Worm (Caenorhabditis elegans) whole organism, L4 larva: ENCODE data around the gene asp-3.
A peak's percentile ranks its signal among the peaks of the same experiment; 100 is the strongest.

ENCODE experiments used
- F10B5.3 ChIP-seq: sonication (generic microtip); optimal IDR thresholded peaks from 2 replicates; lab custom pipeline; 2016; ENCODE audit warnings: mild to moderate bottlenecking, missing genetic modification characterization, missing compliant biosample characterization
- F26F4.8 ChIP-seq: fragments of 200-800 bp; sonication (Bioruptor generic); conservative IDR thresholded peaks from 2 replicates; pipeline ENCODE4 v1.3.6; 2022; ENCODE audit warnings: missing genetic modification characterization, missing compliant biosample characterization
- F37D6.2 ChIP-seq: sonication (generic microtip); optimal IDR thresholded peaks from 2 replicates; lab custom pipeline; 2016; ENCODE audit warnings: mild to moderate bottlenecking, missing genetic modification characterization, missing compliant biosample characterization
- F44E2.7 ChIP-seq: fragments of 200-800 bp; sonication (Bioruptor generic); IDR thresholded peaks from 2 replicates; pipeline ENCODE4 v2.1.2; 2022; ENCODE audit warnings: missing genetic modification characterization, missing compliant biosample characterization
- F49E8.2 ChIP-seq: sonication (generic microtip); optimal IDR thresholded peaks from 2 replicates; lab custom pipeline; 2016; ENCODE audit warnings: missing compliant biosample characterization, mild to moderate bottlenecking, missing genetic modification characterization, borderline replicate concordance
- R02D3.7 ChIP-seq: fragments of 150-350 bp; sonication (generic microtip); optimal IDR thresholded peaks from 3 replicates; lab custom pipeline; 2014; ENCODE audit warnings: missing biosample characterization, missing genetic modification characterization
- Y105C5A.15 ChIP-seq: fragments of 200-800 bp; sonication (Bioruptor generic); IDR thresholded peaks from 2 replicates; pipeline ENCODE4 v1.3.6; 2022; ENCODE audit warnings: missing genetic modification characterization, missing compliant biosample characterization
- ZK546.5 ChIP-seq, 2 experiments: sonication (generic microtip); optimal IDR thresholded peaks; 2 replicates each; lab custom pipeline; 2017; ENCODE audit warnings: missing biosample characterization in 2 of 2, missing genetic modification characterization in 2 of 2
- aha-1 ChIP-seq: fragments of 150-350 bp; peaks from one replicate; lab custom pipeline; 2014; ENCODE audit warnings: missing biosample characterization, missing genetic modification characterization
- aly-2 ChIP-seq: sonication (generic microtip); optimal IDR thresholded peaks from 2 replicates; lab custom pipeline; 2018; ENCODE audit warnings: missing biosample characterization, missing genetic modification characterization
- arid-1 ChIP-seq: fragments of 200-800 bp; sonication (Bioruptor generic); conservative IDR thresholded peaks from 2 replicates; pipeline ENCODE4 v1.3.6; 2022; ENCODE audit warnings: missing genetic modification reagents, missing genetic modification characterization, missing compliant biosample characterization
- ceh-44 ChIP-seq: fragments of 200-800 bp; sonication (Bioruptor generic); IDR thresholded peaks from 2 replicates; pipeline ENCODE4 v1.3.6; 2022; ENCODE audit warnings: missing genetic modification reagents, missing genetic modification characterization, missing compliant biosample characterization
- ceh-62 ChIP-seq: sonication (generic microtip); optimal IDR thresholded peaks from 2 replicates; lab custom pipeline; 2017; ENCODE audit warnings: missing biosample characterization, missing genetic modification characterization
- daf-12 ChIP-seq: fragments of 150-350 bp; optimal IDR thresholded peaks from 2 replicates; lab custom pipeline; 2014; ENCODE audit warnings: missing biosample characterization, missing genetic modification reagents, missing genetic modification characterization
- daf-16 ChIP-seq, 3 experiments: sonication (generic microtip); optimal IDR thresholded peaks; 2 replicates each; lab custom pipeline; 2016 to 2017; ENCODE audit warnings: missing genetic modification characterization in 3 of 3, missing genetic modification reagents in 3 of 3, mild to moderate bottlenecking in 2 of 3, missing compliant biosample characterization in 2 of 3, missing biosample characterization in 1 of 3, moderate library complexity in 1 of 3
- dmd-8 ChIP-seq: fragments of 200-800 bp; sonication (Bioruptor generic); IDR thresholded peaks from 2 replicates; pipeline ENCODE4 v1.3.6; 2022; ENCODE audit warnings: missing genetic modification characterization, missing compliant biosample characterization
- dmd-9 ChIP-seq: fragments of 200-800 bp; sonication (Bioruptor generic); IDR thresholded peaks from 2 replicates; pipeline ENCODE4 v1.3.6; 2022; ENCODE audit warnings: missing genetic modification reagents, missing genetic modification characterization, missing compliant biosample characterization
- dve-1 ChIP-seq: sonication (generic microtip); optimal IDR thresholded peaks from 2 replicates; lab custom pipeline; 2017; ENCODE audit warnings: antibody characterized with exemption, mild to moderate bottlenecking, missing genetic modification characterization, missing compliant biosample characterization; ENCODE audit not compliant: insufficient read depth
- egl-43 ChIP-seq: fragments of 200-800 bp; sonication (Bioruptor generic); IDR thresholded peaks from 2 replicates; pipeline ENCODE4 v1.3.6; 2022; ENCODE audit warnings: missing genetic modification reagents, missing genetic modification characterization, missing compliant biosample characterization
- fkh-10 ChIP-seq: fragments of 150-350 bp; optimal IDR thresholded peaks from 2 replicates; lab custom pipeline; 2014; ENCODE audit warnings: missing biosample characterization, missing genetic modification reagents, missing genetic modification characterization
- fos-1 ChIP-seq: fragments of 150-350 bp; optimal IDR thresholded peaks from 2 replicates; lab custom pipeline; 2014; ENCODE audit warnings: missing biosample characterization, missing genetic modification characterization
- hlh-30 ChIP-seq: sonication (generic microtip); optimal IDR thresholded peaks from 2 replicates; lab custom pipeline; 2017; ENCODE audit warnings: antibody characterized with exemption, mild to moderate bottlenecking, missing genetic modification characterization, missing compliant biosample characterization; ENCODE audit not compliant: insufficient read depth
- hmg-1.1 ChIP-seq: fragments of 200-800 bp; sonication (Bioruptor generic); IDR thresholded peaks from 2 replicates; pipeline ENCODE4 v1.3.6; 2022; ENCODE audit warnings: missing genetic modification reagents, missing genetic modification characterization, missing compliant biosample characterization
- jun-1 ChIP-seq: fragments of 150-350 bp; optimal IDR thresholded peaks from 2 replicates; lab custom pipeline; 2014; ENCODE audit warnings: missing biosample characterization, missing genetic modification reagents, missing genetic modification characterization
- lim-7 ChIP-seq: fragments of 200-800 bp; sonication (Bioruptor generic); IDR thresholded peaks from 2 replicates; pipeline ENCODE4 v1.3.6; 2022; ENCODE audit warnings: missing genetic modification characterization, missing compliant biosample characterization
- lin-29 ChIP-seq: fragments of 200-800 bp; sonication (Bioruptor generic); IDR thresholded peaks from 2 replicates; pipeline ENCODE4 v1.3.6; 2022; ENCODE audit warnings: missing genetic modification reagents, missing genetic modification characterization, missing compliant biosample characterization
- lir-3 ChIP-seq: sonication (generic microtip); optimal IDR thresholded peaks from 2 replicates; lab custom pipeline; 2016; ENCODE audit warnings: mild to moderate bottlenecking, missing genetic modification characterization, missing compliant biosample characterization
- madf-5 ChIP-seq, 2 experiments: fragments of 200-800 bp; sonication (Bioruptor generic); IDR thresholded peaks; 2 replicates each; pipeline ENCODE4 v1.3.6; 2022; ENCODE audit warnings: missing compliant biosample characterization in 2 of 2, missing genetic modification characterization in 2 of 2
- mdl-1 ChIP-seq, 2 experiments: fragments of 150-350 bp in 1 of 2; sonication (generic microtip) in 1 of 2; optimal IDR thresholded peaks; 2 replicates each; lab custom pipeline; 2014 to 2017; ENCODE audit warnings: missing biosample characterization in 2 of 2, missing genetic modification characterization in 2 of 2
- mdt-29 ChIP-seq: fragments of 200-800 bp; sonication (Bioruptor generic); IDR thresholded peaks from 2 replicates; pipeline ENCODE4 v1.3.6; 2022; ENCODE audit warnings: missing genetic modification reagents, missing genetic modification characterization, missing compliant biosample characterization
- mxl-2 ChIP-seq: fragments of 200-800 bp; sonication (Bioruptor generic); conservative IDR thresholded peaks from 2 replicates; pipeline ENCODE4 v1.3.6; 2022; ENCODE audit warnings: missing genetic modification reagents, missing genetic modification characterization, missing compliant biosample characterization
- mxl-3 ChIP-seq: fragments of 200-800 bp; sonication (Bioruptor generic); optimal IDR thresholded peaks from 2 replicates; lab custom pipeline; 2018; ENCODE audit warnings: mild to moderate bottlenecking, missing genetic modification characterization, missing compliant biosample characterization
- nhr-41 ChIP-seq: fragments of 200-800 bp; sonication (Bioruptor generic); IDR thresholded peaks from 2 replicates; pipeline ENCODE4 v1.3.6; 2022; ENCODE audit warnings: missing genetic modification reagents, missing genetic modification characterization, missing compliant biosample characterization
- nhr-42 ChIP-seq: fragments of 200-800 bp; sonication (Bioruptor generic); IDR thresholded peaks from 2 replicates; pipeline ENCODE4 v1.3.6; 2022; ENCODE audit warnings: missing genetic modification characterization, missing compliant biosample characterization
- nhr-76 ChIP-seq: fragments of 150-350 bp; optimal IDR thresholded peaks from 2 replicates; lab custom pipeline; 2014; ENCODE audit warnings: missing biosample characterization, missing genetic modification characterization
- pha-4 ChIP-seq, 2 experiments: fragments of 150-350 bp in 1 of 2; fragments of 200-800 bp in 1 of 2; sonication (Bioruptor generic) in 1 of 2; IDR thresholded peaks in 1 of 2; optimal IDR thresholded peaks in 1 of 2; 2 replicates each; pipeline versions ENCODE4 v1.3.6 to Lab custom; 2014 to 2022; ENCODE audit warnings: missing genetic modification characterization in 2 of 2, missing genetic modification reagents in 2 of 2, missing biosample characterization in 1 of 2, missing compliant biosample characterization in 1 of 2
- set-16 ChIP-seq: fragments of 200-800 bp; sonication (Bioruptor generic); IDR thresholded peaks from 2 replicates; pipeline ENCODE4 v1.3.6; 2022; ENCODE audit warnings: missing genetic modification reagents, missing genetic modification characterization, missing compliant biosample characterization
- skn-1 ChIP-seq: fragments of 150-350 bp; optimal IDR thresholded peaks from 2 replicates; lab custom pipeline; 2014; ENCODE audit warnings: missing biosample characterization, missing genetic modification characterization
- spr-1 ChIP-seq: sonication (generic microtip); optimal IDR thresholded peaks from 2 replicates; lab custom pipeline; 2016; ENCODE audit warnings: mild to moderate bottlenecking, missing genetic modification characterization, missing compliant biosample characterization
- spr-3 ChIP-seq: fragments of 200-800 bp; sonication (Bioruptor generic); optimal IDR thresholded peaks from 2 replicates; lab custom pipeline; 2018; ENCODE audit warnings: mild to moderate bottlenecking, missing genetic modification characterization, missing compliant biosample characterization
- tag-97 ChIP-seq: fragments of 200-800 bp; sonication (Bioruptor generic); IDR thresholded peaks from 2 replicates; pipeline ENCODE4 v1.3.6; 2022; ENCODE audit warnings: missing genetic modification characterization, missing compliant biosample characterization
- unc-39 ChIP-seq: sonication (generic microtip); optimal IDR thresholded peaks from 2 replicates; lab custom pipeline; 2017; ENCODE audit warnings: missing biosample characterization, missing genetic modification characterization
- unc-62 ChIP-seq, 3 experiments: fragments of 150-350 bp in 1 of 3; sonication (generic microtip); optimal IDR thresholded peaks in 2 of 3; peaks in 1 of 3; 1 replicate in 1 of 3; 2 replicates in 2 of 3; lab custom pipeline; 2014 to 2017; ENCODE audit warnings: missing biosample characterization in 3 of 3, missing genetic modification characterization in 3 of 3, missing genetic modification reagents in 3 of 3, missing genotype in 1 of 3
- ztf-11 ChIP-seq: fragments of 150-350 bp; optimal IDR thresholded peaks from 2 replicates; lab custom pipeline; 2014; ENCODE audit warnings: missing biosample characterization, missing genetic modification characterization
- ztf-7 ChIP-seq: fragments of 150-350 bp; optimal IDR thresholded peaks from 2 replicates; lab custom pipeline; 2014; ENCODE audit warnings: missing biosample characterization, missing genetic modification characterization

Gene asp-3

ce11 chrX:6807137-6807861, 16.4 kb downstream of the asp-3 start (continued):
- no peak for TF ChIP-seq daf-12 (tag; lab: Kevin White, UChicago)
- TF ChIP-seq mdl-1 (tag; optimal IDR thresholded peaks at IDR 0.05; lab: Kevin White, UChicago): peak in 1 of 2 experiments; percentile 51
- no peak for TF ChIP-seq nhr-76 (tag; lab: Kevin White, UChicago)
- TF ChIP-seq hlh-30 (tag; lab: Kevin White, UChicago): peak; percentile 77
- no peak for TF ChIP-seq ztf-7 (tag; lab: Kevin White, UChicago)
- no peak for TF ChIP-seq spr-1 (tag; lab: Kevin White, UChicago)
- TF ChIP-seq nhr-42: no peak
- TF ChIP-seq nhr-41 (GFP tag; lab: Robert Waterston, UW): no peak
- TF ChIP-seq egl-43 (GFP tag; lab: Robert Waterston, UW): no peak
- TF ChIP-seq R02D3.7 (tag; lab: Kevin White, UChicago): no peak
- TF ChIP-seq fkh-10 (GFP tag; lab: Kevin White, UChicago): no peak
- TF ChIP-seq F49E8.2 (tag; lab: Kevin White, UChicago): no peak
- TF ChIP-seq lir-3 (tag; lab: Kevin White, UChicago): no peak
- no peak for TF ChIP-seq unc-39 (tag; lab: Kevin White, UChicago)
- no peak for TF ChIP-seq ceh-44 (GFP tag; lab: Robert Waterston, UW)
- TF ChIP-seq ZK546.5 (tag; optimal IDR thresholded peaks at IDR 0.05; lab: Kevin White, UChicago): no peak
- no peak for TF ChIP-seq fos-1
- TF ChIP-seq ztf-11 (tag; lab: Kevin White, UChicago): no peak
- TF ChIP-seq F26F4.8 (GFP tag; lab: Robert Waterston, UW): 0 out of 2 replicates have a peak, but pooled peaks have one; percentile 38
- no peak for TF ChIP-seq mxl-3
- no peak for TF ChIP-seq lin-29 (GFP tag; lab: Robert Waterston, UW)
- no peak for TF ChIP-seq hmg-1.1 (GFP tag; lab: Robert Waterston, UW)
- no peak for TF ChIP-seq arid-1
- TF ChIP-seq skn-1: no peak
- peak in 1 of 2 experiments; percentile 56 for TF ChIP-seq unc-62 (GFP tag; optimal IDR thresholded peaks at IDR 0.05 in 1 of 2; lab: Kevin White, UChicago)
- no peak for TF ChIP-seq unc-62 (tag; optimal IDR thresholded peaks at IDR 0.05; lab: Kevin White, UChicago)
- no peak for TF ChIP-seq ceh-62 (tag; lab: Kevin White, UChicago)

DNA sequence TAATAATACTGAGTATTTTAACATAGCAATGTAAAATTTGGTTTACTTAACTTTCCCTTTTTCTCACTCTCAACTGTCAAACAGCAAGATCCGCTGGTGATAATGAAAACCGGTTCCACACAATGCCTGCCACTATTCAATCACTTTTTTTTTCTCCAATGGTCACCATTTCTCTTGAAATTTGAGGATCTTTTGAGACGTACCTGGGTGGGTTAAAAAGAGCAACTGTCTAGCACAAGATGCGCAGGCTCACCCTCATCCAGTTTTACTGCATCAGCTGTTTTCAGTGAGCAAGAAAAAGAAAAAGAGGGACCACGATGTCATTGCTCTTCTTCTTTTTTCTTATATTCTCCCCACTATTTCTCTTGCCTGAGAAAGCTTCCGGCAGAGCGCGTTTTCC, 17.4 kb downstream of the asp-3 start:
- TF ChIP-seq tag-97 (GFP tag; lab: Robert Waterston, UW) (no peak), aha-1 (tag; lab: Kevin White, UChicago) (peak; percentile 7), F44E2.7 (GFP tag; lab: Robert Waterston, UW) (no peak), F10B5.3 (tag; lab: Kevin White, UChicago) (no peak), unc-62 (GFP tag; optimal IDR thresholded peaks at IDR 0.05 in 1 of 2; lab: Kevin White, UChicago) (peak in 1 of 2 experiments; percentile 97), unc-62 (tag; optimal IDR thresholded peaks at IDR 0.05; lab: Kevin White, UChicago) (no peak), aly-2 (tag; lab: Kevin White, UChicago) (no peak), dmd-8 (GFP tag; lab: Robert Waterston, UW) (no peak)

ce11 chrX:6808640-6809039, 17.8 kb downstream of the asp-3 start:
- TF ChIP-seq F37D6.2 (tag; lab: Kevin White, UChicago) (no peak), Y105C5A.15 (GFP tag; lab: Robert Waterston, UW) (no peak), jun-1 (tag; lab: Kevin White, UChicago) (peak; percentile 19), mdt-29 (GFP tag; lab: Robert Waterston, UW) (no peak), lim-7 (GFP tag; lab: Robert Waterston, UW) (no peak), nhr-42 (no peak), madf-5 (GFP tag; IDR thresholded peaks at IDR 0.05; lab: Robert Waterston, UW) (no peak), ceh-44 (GFP tag; lab: Robert Waterston, UW) (no peak), daf-16 (GFP tag; optimal IDR thresholded peaks at IDR 0.05; lab: Kevin White, UChicago) (no peak), daf-16 (tag; optimal IDR thresholded peaks at IDR 0.05; lab: Kevin White, UChicago) (peak; percentile 31), unc-39 (tag; lab: Kevin White, UChicago) (no peak), ztf-11 (tag; lab: Kevin White, UChicago) (no peak), mxl-2 (no peak), mxl-3 (peak; percentile 60), daf-12 (tag; lab: Kevin White, UChicago) (no peak), set-16 (GFP tag; lab: Robert Waterston, UW) (no peak), pha-4 (GFP tag; IDR thresholded peaks at IDR 0.05; lab: Robert Waterston, UW) (peak; percentile 14; the same call in 1 of the 2 replicates), pha-4 (tag; optimal IDR thresholded peaks at IDR 0.05; lab: Kevin White, UChicago) (no peak), dve-1 (tag; lab: Kevin White, UChicago) (peak; percentile 69), spr-3 (GFP tag; lab: Kevin White, UChicago) (no peak), hmg-1.1 (GFP tag; lab: Robert Waterston, UW) (0 out of 2 replicates have a peak, but pooled peaks have one; percentile 30), dmd-9 (GFP tag; lab: Robert Waterston, UW) (no peak), ZK546.5 (tag; optimal IDR thresholded peaks at IDR 0.05; lab: Kevin White, UChicago) (no peak)
